Fruit fly (Drosophila melanogaster) S2 (cell line): ENCODE measurements around the gene CG31689.

Experiments
- CG8478 ChIP-seq: fragments of >200 bp; optimal IDR thresholded peaks from 2 replicates; lab custom pipeline; 2018
- CTCF ChIP-seq, 2 experiments: fragments of >200 bp; optimal IDR thresholded peaks; 2 replicates each; lab custom pipeline; 2018

The CG31689 gene

dm6 chr2L:2754437-2755322 lies 29.2 kb downstream of the CG31689 start:
- TF ChIP-seq CG8478 (lab: Kevin White, UChicago) (no peak), CTCF (optimal IDR thresholded peaks at IDR 0.05; lab: Kevin White, UChicago) (no peak)

dm6 chr2L:2755323-2755695 lies 29.8 kb downstream of the CG31689 start:
- no peak for TF ChIP-seq CTCF (optimal IDR thresholded peaks at IDR 0.05; lab: Kevin White, UChicago)
- TF ChIP-seq CG8478 (lab: Kevin White, UChicago): no peak

- no peak for TF ChIP-seq CTCF (optimal IDR thresholded peaks at IDR 0.05; lab: Kevin White, UChicago)
- TF ChIP-seq CG8478 (lab: Kevin White, UChicago): no peak
These were observed 32.6 kb downstream of the CG31689 start for dm6 chr2L:2757930-2758556.

- TF ChIP-seq CG8478 (lab: Kevin White, UChicago) (no peak), CTCF (optimal IDR thresholded peaks at IDR 0.05; lab: Kevin White, UChicago) (no peak)
These were observed 34.2 kb downstream of the CG31689 start, which contains the start of the genes HemK2, Snapin and Tnpo-SR for dm6 chr2L:2759654-2760053. Gene HemK2, minus strand, starts transcription at chr2L:2759677. Gene Snapin, minus strand, starts transcription at chr2L:2759677. Gene Tnpo-SR, plus strand, starts transcription at chr2L:2759924.

- TF ChIP-seq CG8478 (lab: Kevin White, UChicago) (no peak), CTCF (optimal IDR thresholded peaks at IDR 0.05; lab: Kevin White, UChicago) (no peak)
These were observed 34.8 kb downstream of the CG31689 start for dm6 chr2L:2760288-2760687.

dm6 chr2L:2765659-2766373 lies 40.3 kb downstream of the CG31689 start, which contains the start of the genes Snx21 and aph-1:
Gene Snx21, minus strand, starts transcription at chr2L:2765665.
Gene aph-1, plus strand, starts transcription at chr2L:2766233.
- TF ChIP-seq CG8478 (lab: Kevin White, UChicago) (no peak), CTCF (optimal IDR thresholded peaks at IDR 0.05; lab: Kevin White, UChicago) (no peak)

- TF ChIP-seq CTCF (optimal IDR thresholded peaks at IDR 0.05; lab: Kevin White, UChicago) (no peak), CG8478 (lab: Kevin White, UChicago) (no peak)
These were observed 42.2 kb downstream of the CG31689 start, which contains the start of the genes Taf10b and Taf10 for dm6 chr2L:2767627-2768026. Gene Taf10b, minus strand, starts transcription at chr2L:2767845. Gene Taf10, plus strand, starts transcription at chr2L:2767890.

- TF ChIP-seq CG8478 (lab: Kevin White, UChicago): no peak
- TF ChIP-seq CTCF (optimal IDR thresholded peaks at IDR 0.05; lab: Kevin White, UChicago): peak in 1 of 2 experiments; percentile 21
These were observed 44.2 kb downstream of the CG31689 start, which contains the start of the genes colt and HINT1 for dm6 chr2L:2769476-2770185. Gene colt, minus strand, starts transcription at chr2L:2770069. Gene HINT1, plus strand, starts transcription at chr2L:2770135.

- TF ChIP-seq CG8478 (lab: Kevin White, UChicago): no peak
- TF ChIP-seq CTCF (optimal IDR thresholded peaks at IDR 0.05; lab: Kevin White, UChicago): no peak
These were observed 46.2 kb downstream of the CG31689 start, which contains the start of gene CG15399 for dm6 chr2L:2771676-2772075. Gene CG15399, minus strand, starts transcription at chr2L:2771776.

dm6 chr2L:2782790-2783189 lies 57.3 kb downstream of the CG31689 start:
- TF ChIP-seq CG8478 (lab: Kevin White, UChicago): no peak
- TF ChIP-seq CTCF (optimal IDR thresholded peaks at IDR 0.05; lab: Kevin White, UChicago): no peak
